Fruit fly (Drosophila melanogaster): ENCODE measurements around the gene CG2991.

The CG2991 gene

DNA sequence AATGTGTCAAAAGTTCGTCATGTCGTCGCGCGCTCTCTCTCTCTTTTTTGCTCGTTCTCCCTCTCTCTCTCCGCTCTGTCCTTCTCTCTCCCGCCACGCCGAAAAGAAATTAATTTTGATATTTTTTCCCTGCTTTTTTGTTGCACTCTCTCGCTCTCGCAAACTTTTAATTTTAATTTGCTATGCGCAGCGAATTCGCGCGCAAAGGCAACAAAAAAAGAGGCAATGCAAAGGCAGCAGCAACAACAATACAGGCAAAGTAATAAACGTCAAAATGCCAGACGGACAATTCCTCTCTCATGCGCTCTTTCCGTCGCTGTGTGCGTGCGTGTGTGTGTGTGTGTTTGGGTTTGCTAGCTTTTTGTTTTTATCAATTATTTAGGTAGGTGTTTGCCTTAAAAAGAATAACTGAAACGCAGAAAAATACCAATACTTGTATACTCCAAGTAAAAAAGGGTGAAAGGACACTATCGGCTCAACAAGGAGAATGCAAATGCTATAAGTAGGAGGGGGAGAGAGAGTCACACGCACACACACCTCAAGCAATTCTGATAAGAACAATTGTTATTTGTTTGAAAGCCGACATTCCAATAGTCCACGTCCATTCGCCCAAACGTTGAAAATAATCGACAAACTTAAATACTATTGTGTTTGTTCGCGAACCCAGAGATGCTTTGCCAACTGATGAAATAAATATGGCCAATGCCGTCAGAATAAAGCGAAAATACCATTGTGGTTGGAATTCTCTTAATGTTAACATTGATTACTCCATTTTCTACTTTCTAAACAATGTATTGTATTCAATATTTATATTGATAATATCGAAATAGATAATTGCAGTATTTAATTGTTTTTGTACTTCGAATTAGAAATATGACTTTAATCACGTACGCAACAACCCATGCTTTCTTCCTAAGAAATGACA lies 29.9 kb downstream of the CG2991 start (continued):
- TF ChIP-seq salm (tag; optimal IDR thresholded peaks at IDR 0.05) (no peak), bsh (GFP tag; optimal IDR thresholded peaks at IDR 0.05) (peak in 1 of 2 experiments; percentile 29), HmgZ (tag; optimal IDR thresholded peaks at IDR 0.05) (peak; percentile 14), CG4360 (GFP tag; IDR thresholded peaks at IDR 0.05) (peak; percentile 65), Hr3 (GFP tag; optimal IDR thresholded peaks at IDR 0.05) (no peak), luna (GFP tag; optimal IDR thresholded peaks at IDR 0.05) (no peak), Ets65A (GFP tag) (no peak), hkb (optimal IDR thresholded peaks at IDR 0.05) (no peak), hkb (GFP tag; IDR thresholded peaks at IDR 0.05) (0 out of 2 replicates have a peak, but pooled peaks have one; percentile 34), CG7372 (GFP tag; IDR thresholded peaks at IDR 0.05) (no peak), Rfx (GFP tag; IDR thresholded peaks at IDR 0.05) (no peak), CG15073 (GFP tag; optimal IDR thresholded peaks at IDR 0.05) (no peak), Jarid2 (GFP tag; optimal IDR thresholded peaks at IDR 0.05) (no peak), unc-4 (GFP tag; IDR thresholded peaks at IDR 0.05; ENCODE audit: partially characterized antibody) (0 out of 2 replicates have a peak, but pooled peaks have one; percentile 17), ATbp (GFP tag; optimal IDR thresholded peaks at IDR 0.05) (peak; percentile 5), CG7745 (tag; optimal IDR thresholded peaks at IDR 0.05) (peak; percentile 99), en (GFP tag; optimal IDR thresholded peaks at IDR 0.05) (no peak), CG1792 (GFP tag; optimal IDR thresholded peaks at IDR 0.05) (no peak), Med (GFP tag) (peak; percentile 14), cad (GFP tag; optimal IDR thresholded peaks at IDR 0.05) (peak; percentile 35), nerfin-1 (tag; optimal IDR thresholded peaks at IDR 0.05) (peak; percentile 77), gfzf (GFP tag; optimal IDR thresholded peaks at IDR 0.05) (no peak)

DNA sequence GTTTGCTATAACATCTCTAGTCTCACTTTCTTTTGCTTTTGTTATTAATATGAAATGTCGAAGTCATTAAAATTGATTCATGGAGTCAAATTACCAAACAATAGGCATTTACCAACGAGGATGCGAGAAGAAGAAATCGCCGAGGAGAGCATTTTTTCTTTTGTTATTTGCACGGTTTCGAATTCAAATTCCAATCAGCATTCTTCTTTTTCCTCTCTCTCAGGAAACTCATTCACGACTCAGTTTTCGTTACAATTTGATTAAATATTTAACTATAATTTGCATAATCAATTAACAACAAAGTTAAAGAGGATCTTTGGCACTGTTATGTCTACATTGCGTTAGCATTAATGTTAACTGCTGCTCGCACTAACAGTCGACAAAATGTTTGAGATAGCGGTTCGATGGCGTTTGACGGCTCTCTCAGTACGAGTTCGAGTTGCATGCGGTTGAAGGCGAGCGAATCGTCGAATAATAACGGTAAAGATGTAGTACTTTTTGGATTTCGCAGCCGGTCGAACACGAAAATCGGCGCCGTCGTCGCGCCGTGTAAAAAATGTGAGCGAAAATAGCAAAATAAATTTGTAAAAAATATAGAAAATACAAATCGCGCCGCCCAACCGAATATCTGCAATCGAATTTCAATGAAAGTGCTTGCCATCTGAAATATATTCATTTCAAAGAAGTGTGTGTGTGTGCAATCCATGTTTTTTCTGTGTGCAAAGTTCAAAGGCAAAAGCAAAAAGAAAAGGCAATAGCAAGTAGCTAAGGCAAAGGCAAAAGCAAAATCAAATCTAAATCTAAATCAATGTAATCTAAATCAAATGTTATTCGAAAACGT lies 31.0 kb downstream of the CG2991 start:
- TF ChIP-seq CG10267 (tag; optimal IDR thresholded peaks at IDR 0.05) = no peak
- no peak for TF ChIP-seq vvl (GFP tag; IDR thresholded peaks at IDR 0.05)
- peak; percentile 99 for TF ChIP-seq CG5180 (GFP tag; optimal IDR thresholded peaks at IDR 0.05)
- TF ChIP-seq CG3726 (GFP tag; IDR thresholded peaks at IDR 0.05) = no peak
- no peak for TF ChIP-seq sens-2 (GFP tag; IDR thresholded peaks at IDR 0.05)
- TF ChIP-seq Jarid2 (GFP tag; optimal IDR thresholded peaks at IDR 0.05) = peak; percentile 42
- TF ChIP-seq sens (GFP tag) = peak; percentile 81
- TF ChIP-seq CG4360 (GFP tag; IDR thresholded peaks at IDR 0.05) = peak; percentile 22; the same call in 1 of the 2 replicates
- TF ChIP-seq Deaf1 (tag; optimal IDR thresholded peaks at IDR 0.05) = peak; percentile 1
- TF ChIP-seq CG14014 (GFP tag; IDR thresholded peaks at IDR 0.05) = no peak
- peak in 1 of 2 experiments; percentile 19 for TF ChIP-seq Trl (optimal IDR thresholded peaks at IDR 0.05)
- no peak for TF ChIP-seq Trl (GFP tag; optimal IDR thresholded peaks at IDR 0.05)
- no peak for TF ChIP-seq Taf1 (GFP tag; IDR thresholded peaks at IDR 0.05)
- no peak for TF ChIP-seq CG7963 (GFP tag; IDR thresholded peaks at IDR 0.05; ENCODE audit: partially characterized antibody)
- TF ChIP-seq Med (GFP tag) = peak; percentile 1
- TF ChIP-seq lbe (GFP tag; optimal IDR thresholded peaks at IDR 0.05) = no peak

Data from whole organism, embryonic.